Fruit fly (Drosophila melanogaster) whole organism, embryonic: ENCODE data around the gene CG10863.

ENCODE experiments used
- Atf3 ChIP-seq: fragments of 200-800 bp; sonication (Bioruptor generic); optimal IDR thresholded peaks from 3 replicates; lab custom pipeline; 2016; ENCODE audit warnings: missing biosample characterization, missing genetic modification characterization
- BtbVII ChIP-seq: fragments of 200-800 bp; sonication (Bioruptor generic); optimal IDR thresholded peaks from 3 replicates; lab custom pipeline; 2017; ENCODE audit warnings: missing biosample characterization, mild to moderate bottlenecking, missing genetic modification characterization
- CG11504 ChIP-seq: fragments of 200-800 bp; sonication (Bioruptor generic); optimal IDR thresholded peaks from 3 replicates; lab custom pipeline; 2019; ENCODE audit warnings: missing biosample characterization, mild to moderate bottlenecking, missing genetic modification characterization, moderate library complexity
- CG12155 ChIP-seq: fragments of 200-800 bp; sonication (Bioruptor generic); optimal IDR thresholded peaks from 3 replicates; lab custom pipeline; 2016; ENCODE audit warnings: missing biosample characterization, missing genetic modification characterization
- CG12769 ChIP-seq: fragments of 200-800 bp; sonication (Bioruptor generic); optimal IDR thresholded peaks from 2 replicates; lab custom pipeline; 2019; ENCODE audit warnings: missing biosample characterization, mild to moderate bottlenecking, missing genetic modification characterization, moderate library complexity
- CG15696 ChIP-seq: fragments of 200-800 bp; sonication (Bioruptor generic); optimal IDR thresholded peaks from 2 replicates; lab custom pipeline; 2019; ENCODE audit warnings: missing biosample characterization, mild to moderate bottlenecking, missing genetic modification characterization, moderate library complexity
- CG17328 ChIP-seq: fragments of 200-800 bp; sonication (Bioruptor generic); IDR thresholded peaks from 2 replicates; pipeline ENCODE4 v1.3.6; 2022; ENCODE audit warnings: missing biosample characterization, missing genetic modification characterization
- CG17359 ChIP-seq: fragments of 200-800 bp; sonication (Bioruptor generic); optimal IDR thresholded peaks from 3 replicates; lab custom pipeline; 2018; ENCODE audit warnings: missing biosample characterization, mild to moderate bottlenecking, missing genetic modification characterization, moderate library complexity
- CG17568 ChIP-seq: fragments of 200-800 bp; sonication (Bioruptor generic); optimal IDR thresholded peaks from 2 replicates; lab custom pipeline; 2018; ENCODE audit warnings: missing biosample characterization, mild to moderate bottlenecking, missing genetic modification characterization, moderate library complexity
- CG17829 ChIP-seq: fragments of 200-800 bp; optimal IDR thresholded peaks from 2 replicates; lab custom pipeline; 2019; ENCODE audit warnings: missing biosample characterization, mild to moderate bottlenecking, missing genetic modification characterization, moderate library complexity
- CG17912 ChIP-seq: fragments of 200-800 bp; sonication (Bioruptor generic); optimal IDR thresholded peaks from 2 replicates; lab custom pipeline; 2018; ENCODE audit warnings: missing biosample characterization, mild to moderate bottlenecking, missing genetic modification characterization
- CG3163 ChIP-seq: fragments of 200-800 bp; sonication (Bioruptor generic); optimal IDR thresholded peaks from 3 replicates; lab custom pipeline; 2016; ENCODE audit warnings: missing biosample characterization, missing genetic modification characterization
- CG3281 ChIP-seq: fragments of 200-800 bp; sonication (Bioruptor generic); optimal IDR thresholded peaks from 3 replicates; lab custom pipeline; 2017; ENCODE audit warnings: missing biosample characterization, mild to moderate bottlenecking, missing genetic modification characterization
- CG33213 ChIP-seq: fragments of 200-800 bp; sonication (Bioruptor generic); optimal IDR thresholded peaks from 3 replicates; lab custom pipeline; 2016; ENCODE audit warnings: missing biosample characterization, missing genetic modification characterization
- CG3838 ChIP-seq: fragments of 200-800 bp; sonication (Bioruptor generic); optimal IDR thresholded peaks from 3 replicates; lab custom pipeline; 2016; ENCODE audit warnings: missing biosample characterization, missing genetic modification characterization
- CG6765 ChIP-seq: fragments of 200-800 bp; sonication (Bioruptor generic); optimal IDR thresholded peaks from 3 replicates; lab custom pipeline; 2017; ENCODE audit warnings: missing biosample characterization, mild to moderate bottlenecking, missing genetic modification characterization
- CG7271 ChIP-seq: fragments of 200-800 bp; sonication (Bioruptor generic); optimal IDR thresholded peaks from 2 replicates; lab custom pipeline; 2018; ENCODE audit warnings: missing biosample characterization, mild to moderate bottlenecking, missing genetic modification characterization, moderate library complexity
- CG8290 ChIP-seq, 3 experiments: fragments of 200-800 bp; sonication (Bioruptor generic); optimal IDR thresholded peaks; 2 replicates each; lab custom pipeline; 2016 to 2019; ENCODE audit warnings: missing biosample characterization in 3 of 3, missing genetic modification characterization in 3 of 3, mild to moderate bottlenecking in 2 of 3, moderate library complexity in 1 of 3
- CG9797 ChIP-seq: fragments of 200-800 bp; sonication (Bioruptor generic); optimal IDR thresholded peaks from 3 replicates; lab custom pipeline; 2018; ENCODE audit warnings: missing biosample characterization, mild to moderate bottlenecking, missing genetic modification characterization
- CrebB ChIP-seq: fragments of 200-800 bp; sonication (Bioruptor generic); optimal IDR thresholded peaks from 3 replicates; lab custom pipeline; 2018; ENCODE audit warnings: missing biosample characterization, mild to moderate bottlenecking, missing genetic modification characterization
- Dref ChIP-seq: fragments of 200-800 bp; sonication (Bioruptor generic); IDR thresholded peaks from 2 replicates; pipeline ENCODE4 v1.3.6; 2022; ENCODE audit warnings: missing biosample characterization, missing genetic modification characterization
- Elba2 ChIP-seq: fragments of 200-800 bp; sonication (Bioruptor generic); optimal IDR thresholded peaks from 3 replicates; lab custom pipeline; 2016; ENCODE audit warnings: missing biosample characterization, missing genetic modification characterization
- Nf-YB ChIP-seq: fragments of 200-800 bp; sonication (Bioruptor generic); optimal IDR thresholded peaks from 3 replicates; lab custom pipeline; 2019; ENCODE audit warnings: missing biosample characterization, mild to moderate bottlenecking, missing genetic modification characterization, moderate library complexity
- Oli ChIP-seq: fragments of 200-800 bp; sonication (Bioruptor generic); optimal IDR thresholded peaks from 2 replicates; lab custom pipeline; 2018; ENCODE audit warnings: missing biosample characterization, mild to moderate bottlenecking, missing genetic modification characterization, moderate library complexity
- Pdp1 ChIP-seq, 2 experiments: fragments of 200-800 bp; sonication (Bioruptor generic); optimal IDR thresholded peaks; 3 replicates each; lab custom pipeline; 2016; ENCODE audit warnings: missing biosample characterization in 2 of 2, missing genetic modification characterization in 2 of 2, mild to moderate bottlenecking in 1 of 2, moderate library complexity in 1 of 2
- Rx ChIP-seq: fragments of 200-800 bp; sonication (Bioruptor generic); IDR thresholded peaks from 2 replicates; pipeline ENCODE4 v1.3.6; 2022; ENCODE audit warnings: missing biosample characterization, missing genetic modification characterization
- Sox102F ChIP-seq: fragments of 200-800 bp; sonication (Bioruptor generic); optimal IDR thresholded peaks from 2 replicates; lab custom pipeline; 2018; ENCODE audit warnings: missing biosample characterization, mild to moderate bottlenecking, missing genetic modification characterization, moderate library complexity
- YL-1 ChIP-seq: fragments of 200-800 bp; sonication (Bioruptor generic); optimal IDR thresholded peaks from 3 replicates; lab custom pipeline; 2017; ENCODE audit warnings: missing biosample characterization, mild to moderate bottlenecking, missing genetic modification characterization
- ab ChIP-seq: fragments of 200-800 bp; sonication (Bioruptor generic); optimal IDR thresholded peaks from 2 replicates; lab custom pipeline; 2016; ENCODE audit warnings: missing biosample characterization, missing genetic modification characterization
- cg ChIP-seq: fragments of 200-800 bp; sonication (Bioruptor generic); optimal IDR thresholded peaks from 3 replicates; lab custom pipeline; 2019; ENCODE audit warnings: missing biosample characterization, mild to moderate bottlenecking, missing genetic modification characterization, moderate library complexity
- ems ChIP-seq: fragments of 200-800 bp; sonication (Bioruptor generic); optimal IDR thresholded peaks from 3 replicates; lab custom pipeline; 2016; ENCODE audit warnings: missing biosample characterization, missing genetic modification characterization
- eve ChIP-seq, 2 experiments: fragments of >200 bp; optimal IDR thresholded peaks; 2 replicates each; lab custom pipeline; 2017; ENCODE audit warnings: missing biosample characterization in 2 of 2, missing genetic modification characterization in 2 of 2
- fd3F ChIP-seq: fragments of 200-800 bp; sonication (Bioruptor generic); optimal IDR thresholded peaks from 2 replicates; lab custom pipeline; 2018; ENCODE audit warnings: missing biosample characterization, mild to moderate bottlenecking, missing genetic modification characterization, moderate library complexity
- hb ChIP-seq: fragments of 200-800 bp; sonication (Bioruptor generic); IDR thresholded peaks from 3 replicates; pipeline ENCODE4 v1.3.6; 2022; ENCODE audit warnings: missing biosample characterization, missing genetic modification characterization; ENCODE audit not compliant: partially characterized antibody
- hkb ChIP-seq, 2 experiments: fragments of 200-800 bp in 1 of 2; fragments of >200 bp in 1 of 2; sonication (Bioruptor generic) in 1 of 2; IDR thresholded peaks in 1 of 2; optimal IDR thresholded peaks in 1 of 2; 2 replicates each; pipeline versions ENCODE4 v1.3.6 to Lab custom; 2017 to 2022; ENCODE audit warnings: missing biosample characterization in 1 of 2, missing genetic modification characterization in 1 of 2
- kay ChIP-seq: fragments of 200-800 bp; sonication (Bioruptor generic); optimal IDR thresholded peaks from 2 replicates; lab custom pipeline; 2016; ENCODE audit warnings: missing biosample characterization, missing genetic modification characterization
- mirr ChIP-seq: fragments of 200-800 bp; sonication (Bioruptor generic); optimal IDR thresholded peaks from 3 replicates; lab custom pipeline; 2018; ENCODE audit warnings: missing biosample characterization, mild to moderate bottlenecking, missing genetic modification characterization
- nom ChIP-seq: fragments of 200-800 bp; sonication (Bioruptor generic); optimal IDR thresholded peaks from 2 replicates; lab custom pipeline; 2017; ENCODE audit warnings: missing biosample characterization, missing genetic modification characterization, mild to moderate bottlenecking, moderate library complexity, missing genetic modification reagents
- pfk ChIP-seq: fragments of 200-800 bp; sonication (Bioruptor generic); optimal IDR thresholded peaks from 2 replicates; lab custom pipeline; 2018; ENCODE audit warnings: missing biosample characterization, mild to moderate bottlenecking, missing genetic modification characterization, moderate library complexity
- psq ChIP-seq: fragments of 200-800 bp; sonication (Bioruptor generic); optimal IDR thresholded peaks from 2 replicates; lab custom pipeline; 2017; ENCODE audit warnings: missing biosample characterization, missing genetic modification characterization
- sens ChIP-seq: fragments of 200-800 bp; sonication (Bioruptor generic); peaks from one replicate; lab custom pipeline; 2016; ENCODE audit warnings: missing biosample characterization, missing genetic modification characterization
- slbo ChIP-seq: fragments of 200-800 bp; sonication (Bioruptor generic); IDR thresholded peaks from 2 replicates; pipeline ENCODE4 v1.3.6; 2022; ENCODE audit warnings: missing biosample characterization, missing genetic modification characterization
- tap ChIP-seq: fragments of 200-800 bp; optimal IDR thresholded peaks from 3 replicates; lab custom pipeline; 2019; ENCODE audit warnings: missing biosample characterization, mild to moderate bottlenecking, missing genetic modification characterization, moderate library complexity
- toy ChIP-seq: fragments of 200-800 bp; sonication (Bioruptor generic); IDR thresholded peaks from 2 replicates; pipeline ENCODE4 v1.3.6; 2022; ENCODE audit warnings: missing biosample characterization, missing genetic modification characterization
- wek ChIP-seq: fragments of 200-800 bp; sonication (Bioruptor generic); optimal IDR thresholded peaks from 3 replicates; lab custom pipeline; 2018; ENCODE audit warnings: missing biosample characterization, mild to moderate bottlenecking, missing genetic modification characterization, moderate library complexity

The CG10863 gene

DNA sequence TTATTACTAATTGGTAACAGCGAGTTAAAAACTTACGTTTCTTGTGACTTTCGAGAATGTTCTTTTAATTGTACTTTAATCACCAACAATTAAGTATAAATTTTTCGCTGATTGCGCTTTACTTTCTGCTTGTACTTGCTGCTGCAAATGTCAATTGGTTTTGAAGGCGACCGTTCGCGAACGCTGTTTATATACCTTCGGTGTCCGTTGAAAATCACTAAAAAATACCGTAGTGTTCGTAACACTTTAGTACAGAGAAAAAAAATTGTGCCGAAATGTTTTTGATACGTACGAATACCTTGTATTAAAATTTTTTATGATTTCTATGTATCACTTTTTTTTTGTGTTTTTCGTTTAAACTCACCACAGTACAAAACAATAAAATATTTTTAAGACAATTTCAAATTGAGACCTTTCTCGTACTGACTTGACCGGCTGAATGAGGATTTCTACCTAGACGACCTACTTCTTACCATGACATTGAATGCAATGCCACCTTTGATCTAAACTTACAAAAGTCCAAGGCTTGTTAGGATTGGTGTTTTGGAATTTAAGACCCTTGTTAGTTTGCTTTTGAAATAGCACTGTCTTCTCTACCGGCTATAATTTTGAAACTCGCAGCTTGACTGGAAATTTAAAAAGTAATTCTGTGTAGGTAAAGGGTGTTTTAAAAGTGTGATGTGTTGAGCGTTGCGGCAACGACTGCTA, 39.6 kb downstream of the CG10863 start, which contains the start of gene Ubi-p63E (continued):
- TF ChIP-seq CG33213 (GFP tag; lab: Kevin White, UChicago) (peak; percentile 52), CG12155 (GFP tag; lab: Kevin White, UChicago) (peak; percentile 68), Atf3 (GFP tag; lab: Kevin White, UChicago) (peak; percentile 62), ab (GFP tag; lab: Kevin White, UChicago) (peak; percentile 13), CG6765 (GFP tag; lab: Kevin White, UChicago) (no peak), CG15696 (tag; lab: Kevin White, UChicago) (peak; percentile 59), slbo (GFP tag; lab: Robert Waterston, UW) (no peak), tap (tag; lab: Kevin White, UChicago) (peak; percentile 16), Oli (tag; lab: Kevin White, UChicago) (peak; percentile 55), BtbVII (GFP tag; lab: Kevin White, UChicago) (peak; percentile 33), CrebB (peak; percentile 48), CG3163 (GFP tag; lab: Kevin White, UChicago) (peak; percentile 40), Dref (GFP tag; lab: Robert Waterston, UW) (no peak), CG17568 (GFP tag; lab: Kevin White, UChicago) (no peak), CG17328 (GFP tag; lab: Robert Waterston, UW) (no peak), CG3838 (GFP tag; lab: Kevin White, UChicago) (peak; percentile 35), Nf-YB (GFP tag; lab: Kevin White, UChicago) (peak; percentile 35), CG3281 (GFP tag; lab: Kevin White, UChicago) (peak; percentile 46), CG17829 (peak; percentile 16), CG12769 (peak; percentile 35), Rx (GFP tag; lab: Robert Waterston, UW) (no peak), CG9797 (GFP tag; lab: Kevin White, UChicago) (peak; percentile 51), CG7271 (no peak)

DNA sequence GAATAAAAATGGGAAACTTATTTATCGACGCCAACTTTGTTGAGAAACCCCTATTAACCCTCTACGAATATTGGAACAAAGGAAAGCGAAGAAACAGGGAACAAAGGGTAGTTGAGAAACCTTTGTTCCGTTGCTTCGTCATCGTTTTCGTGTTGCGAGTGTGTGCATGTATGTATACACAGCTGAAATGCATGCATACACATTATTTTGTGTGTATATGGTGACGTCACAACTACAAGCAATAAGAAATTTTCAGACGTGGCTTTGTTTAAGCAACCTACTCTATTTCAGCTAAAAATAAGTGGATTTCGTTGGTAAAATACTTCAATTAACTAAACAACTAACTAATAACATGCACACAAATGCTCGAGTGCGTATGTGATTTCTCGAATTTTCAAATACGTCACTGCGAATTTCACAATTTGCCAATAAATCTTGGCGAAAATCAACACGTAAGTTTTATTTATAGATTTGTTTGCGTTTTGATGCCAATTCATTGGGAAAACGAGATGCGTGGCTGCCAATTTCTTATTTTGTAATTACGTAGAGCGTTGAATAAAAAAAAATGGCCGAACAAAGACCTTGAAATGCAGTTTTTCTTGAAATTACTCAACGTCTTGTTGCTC, 40.3 kb downstream of the CG10863 start:
- TF ChIP-seq cg (GFP tag; lab: Kevin White, UChicago) (peak; percentile 84), CG12769 (peak; percentile 35), Elba2 (peak; percentile 46), CG17912 (GFP tag; lab: Kevin White, UChicago) (peak; percentile 34), kay (GFP tag; lab: Kevin White, UChicago) (peak; percentile 14), wek (GFP tag; lab: Kevin White, UChicago) (peak; percentile 27), CG11504 (tag; lab: Kevin White, UChicago) (peak; percentile 64), YL-1 (GFP tag; lab: Kevin White, UChicago) (peak; percentile 97), hkb (optimal IDR thresholded peaks at IDR 0.05; lab: Kevin White, UChicago) (no peak), hkb (GFP tag; IDR thresholded peaks at IDR 0.05; lab: Robert Waterston, UW) (no peak), toy (GFP tag; lab: Robert Waterston, UW) (no peak), Sox102F (no peak), CG17359 (tag; lab: Kevin White, UChicago) (no peak), pfk (GFP tag; lab: Kevin White, UChicago) (peak; percentile 61), nom (peak; percentile 90), sens (GFP tag; lab: Kevin White, UChicago) (peak; percentile 62), psq (GFP tag; lab: Kevin White, UChicago) (peak; percentile 76), mirr (peak; percentile 39), hb (GFP tag; lab: Robert Waterston, UW) (no peak), CG8290 (GFP tag; optimal IDR thresholded peaks at IDR 0.05; lab: Kevin White, UChicago) (no peak), CG8290 (tag; optimal IDR thresholded peaks at IDR 0.05; lab: Kevin White, UChicago) (peak in 1 of 2 experiments; percentile 4), Pdp1 (GFP tag; optimal IDR thresholded peaks at IDR 0.05; lab: Kevin White, UChicago) (peak in 1 of 2 experiments; percentile 41), ems (peak; percentile 3), fd3F (GFP tag; lab: Kevin White, UChicago) (no peak), eve (GFP tag; optimal IDR thresholded peaks at IDR 0.05; lab: Kevin White, UChicago) (peak in 1 of 2 experiments; percentile 76)
- TF ChIP-seq, all 482 proteins: peak for 17
